Worm (Caenorhabditis elegans) whole organism, L1 larva: ENCODE results near the gene F44E2.9.
A peak's percentile ranks its signal among the peaks of the same experiment; 100 is the strongest.

Source experiments
- C04F5.9 ChIP-seq: sonication (generic microtip); optimal IDR thresholded peaks from 2 replicates; lab custom pipeline; 2016; ENCODE audit warnings: missing genetic modification characterization, missing compliant biosample characterization
- C16A3.4 ChIP-seq: fragments of 150-350 bp; optimal IDR thresholded peaks from 2 replicates; lab custom pipeline; 2014; ENCODE audit warnings: missing biosample characterization, missing genetic modification characterization
- Y116A8C.19 ChIP-seq: sonication (generic microtip); optimal IDR thresholded peaks from 2 replicates; lab custom pipeline; 2016; ENCODE audit warnings: missing compliant biosample characterization, missing genetic modification characterization, borderline replicate concordance
- alr-1 ChIP-seq: fragments of 200-800 bp; sonication (Bioruptor generic); optimal IDR thresholded peaks from 2 replicates; lab custom pipeline; 2018; ENCODE audit warnings: borderline replicate concordance, mild to moderate bottlenecking, missing genetic modification characterization, missing compliant biosample characterization
- aly-2 ChIP-seq: fragments of 150-350 bp; optimal IDR thresholded peaks from 2 replicates; lab custom pipeline; 2014; ENCODE audit warnings: missing biosample characterization, missing genetic modification characterization
- blmp-1 ChIP-seq: fragments of 150-350 bp; optimal IDR thresholded peaks from 2 replicates; lab custom pipeline; 2014; ENCODE audit warnings: missing biosample characterization, missing genetic modification characterization
- ceh-88 ChIP-seq: fragments of 200-800 bp; sonication (Bioruptor generic); IDR thresholded peaks from 2 replicates; pipeline ENCODE4 v1.3.6; 2022; ENCODE audit warnings: missing genetic modification characterization, missing compliant biosample characterization
- ceh-90 ChIP-seq: sonication (generic microtip); optimal IDR thresholded peaks from 2 replicates; lab custom pipeline; 2016; ENCODE audit warnings: missing genetic modification characterization, missing compliant biosample characterization
- efl-3 ChIP-seq: fragments of 200-800 bp; sonication (Bioruptor generic); optimal IDR thresholded peaks from 2 replicates; lab custom pipeline; 2018; ENCODE audit warnings: mild to moderate bottlenecking, missing genetic modification characterization, missing compliant biosample characterization
- egl-27 ChIP-seq, 2 experiments: fragments of 150-350 bp in 1 of 2; sonication (generic microtip); optimal IDR thresholded peaks; 3 replicates each; lab custom pipeline; 2017 to 2018; ENCODE audit warnings: missing biosample characterization in 2 of 2, missing genetic modification characterization in 2 of 2, missing genetic modification reagents in 2 of 2
- elt-2 ChIP-seq: sonication (generic microtip); optimal IDR thresholded peaks from 2 replicates; lab custom pipeline; 2016; ENCODE audit warnings: missing genetic modification characterization, mild to moderate bottlenecking, inconsistent platforms, missing compliant biosample characterization, missing genetic modification reagents
- elt-3 ChIP-seq, 6 experiments: fragments of 150-350 bp in 1 of 6; sonication (generic microtip); optimal IDR thresholded peaks; 2 replicates each; lab custom pipeline; 2017 to 2018; ENCODE audit warnings: missing biosample characterization in 6 of 6, missing genetic modification characterization in 6 of 6, inconsistent platforms in 1 of 6
- ets-5 ChIP-seq: fragments of 200-800 bp; sonication (Bioruptor generic); IDR thresholded peaks from 2 replicates; pipeline ENCODE4 v1.3.6; 2022; ENCODE audit warnings: missing genetic modification characterization, missing compliant biosample characterization
- fkh-10 ChIP-seq: sonication (generic microtip); optimal IDR thresholded peaks from 2 replicates; lab custom pipeline; 2017; ENCODE audit warnings: missing biosample characterization, missing genetic modification reagents, missing genetic modification characterization
- fos-1 ChIP-seq: fragments of 150-350 bp; optimal IDR thresholded peaks from 2 replicates; lab custom pipeline; 2014; ENCODE audit warnings: missing biosample characterization, missing genetic modification characterization
- hlh-4 ChIP-seq: sonication (generic microtip); optimal IDR thresholded peaks from 2 replicates; lab custom pipeline; 2016; ENCODE audit warnings: mild to moderate bottlenecking, missing genetic modification characterization, missing compliant biosample characterization
- hpl-2 ChIP-seq: fragments of 150-350 bp; optimal IDR thresholded peaks from 2 replicates; lab custom pipeline; 2014; ENCODE audit warnings: missing biosample characterization, missing genetic modification reagents, missing genetic modification characterization
- jun-1 ChIP-seq: fragments of 150-350 bp; optimal IDR thresholded peaks from 2 replicates; lab custom pipeline; 2014; ENCODE audit warnings: missing biosample characterization, missing genetic modification reagents, missing genetic modification characterization
- lin-13 ChIP-seq: fragments of 150-350 bp; optimal IDR thresholded peaks from 2 replicates; lab custom pipeline; 2014; ENCODE audit warnings: missing biosample characterization, missing genetic modification reagents, missing genetic modification characterization
- lin-15B ChIP-seq: fragments of 150-350 bp; sonication (generic microtip); optimal IDR thresholded peaks from 3 replicates; lab custom pipeline; 2014; ENCODE audit warnings: missing biosample characterization, missing genetic modification characterization
- lin-35 ChIP-seq, 2 experiments: fragments of 150-350 bp; optimal IDR thresholded peaks; 2 replicates each; lab custom pipeline; 2014; ENCODE audit warnings: missing biosample characterization in 2 of 2, missing genetic modification characterization in 2 of 2, missing genetic modification reagents in 2 of 2
- lin-39 ChIP-seq: fragments of 150-350 bp; optimal IDR thresholded peaks from 2 replicates; lab custom pipeline; 2014; ENCODE audit warnings: missing biosample characterization, missing genetic modification reagents, missing genetic modification characterization
- lir-3 ChIP-seq: sonication (generic microtip); optimal IDR thresholded peaks from 2 replicates; lab custom pipeline; 2016; ENCODE audit warnings: mild to moderate bottlenecking, missing genetic modification characterization, moderate library complexity, missing compliant biosample characterization; ENCODE audit not compliant: poor library complexity
- lsy-2 ChIP-seq, 2 experiments: fragments of 150-350 bp; optimal IDR thresholded peaks; 2 replicates each; lab custom pipeline; 2014; ENCODE audit warnings: missing biosample characterization in 2 of 2, missing genetic modification characterization in 2 of 2
- mab-9 ChIP-seq: fragments of 200-800 bp; sonication (Bioruptor generic); IDR thresholded peaks from 2 replicates; pipeline ENCODE4 v1.3.6; 2022; ENCODE audit warnings: missing genetic modification reagents, missing genetic modification characterization, missing compliant biosample characterization
- mdl-1 ChIP-seq, 2 experiments: fragments of 150-350 bp; optimal IDR thresholded peaks; 2 replicates each; lab custom pipeline; 2014 to 2017; ENCODE audit warnings: missing biosample characterization in 2 of 2, missing genetic modification characterization in 2 of 2, inconsistent platforms in 1 of 2
- mep-1 ChIP-seq: fragments of 150-350 bp; optimal IDR thresholded peaks from 2 replicates; lab custom pipeline; 2014; ENCODE audit warnings: missing biosample characterization, missing genetic modification characterization
- nhr-11 ChIP-seq: fragments of 150-350 bp; optimal IDR thresholded peaks from 2 replicates; lab custom pipeline; 2014; ENCODE audit warnings: missing biosample characterization, missing genetic modification characterization
- nhr-20 ChIP-seq: sonication (generic microtip); optimal IDR thresholded peaks from 2 replicates; lab custom pipeline; 2016; ENCODE audit warnings: mild to moderate bottlenecking, missing genetic modification characterization, missing compliant biosample characterization
- nhr-47 ChIP-seq: sonication (generic microtip); optimal IDR thresholded peaks from 2 replicates; lab custom pipeline; 2016; ENCODE audit warnings: mild to moderate bottlenecking, missing genetic modification characterization, moderate library complexity, missing compliant biosample characterization
- nhr-71 ChIP-seq: sonication (generic microtip); optimal IDR thresholded peaks from 2 replicates; lab custom pipeline; 2016; ENCODE audit warnings: mild to moderate bottlenecking, missing genetic modification characterization, moderate library complexity, missing compliant biosample characterization
- nhr-77 ChIP-seq: fragments of 150-350 bp; optimal IDR thresholded peaks from 2 replicates; lab custom pipeline; 2014; ENCODE audit warnings: missing biosample characterization, missing genetic modification characterization
- pqm-1 ChIP-seq: sonication (generic microtip); optimal IDR thresholded peaks from 3 replicates; lab custom pipeline; 2017; ENCODE audit warnings: missing biosample characterization, missing genetic modification characterization
- skn-1 ChIP-seq: fragments of 150-350 bp; optimal IDR thresholded peaks from 2 replicates; lab custom pipeline; 2014; ENCODE audit warnings: missing biosample characterization, missing genetic modification characterization
- snpc-4 ChIP-seq: fragments of 150-350 bp; optimal IDR thresholded peaks from 2 replicates; lab custom pipeline; 2014; ENCODE audit warnings: missing biosample characterization, missing genetic modification characterization
- snu-23 ChIP-seq: sonication (generic microtip); optimal IDR thresholded peaks from 2 replicates; lab custom pipeline; 2016; ENCODE audit warnings: missing genetic modification characterization, missing compliant biosample characterization
- sox-4 ChIP-seq: sonication (generic microtip); optimal IDR thresholded peaks from 2 replicates; lab custom pipeline; 2016; ENCODE audit warnings: missing genetic modification characterization, missing compliant biosample characterization
- sptf-1 ChIP-seq: fragments of 150-350 bp; optimal IDR thresholded peaks from 2 replicates; lab custom pipeline; 2014; ENCODE audit warnings: missing biosample characterization, missing genetic modification characterization
- swsn-7 ChIP-seq: sonication (generic microtip); optimal IDR thresholded peaks from 2 replicates; lab custom pipeline; 2016; ENCODE audit warnings: missing genetic modification characterization, missing compliant biosample characterization
- tbx-2 ChIP-seq: sonication (generic microtip); optimal IDR thresholded peaks from 2 replicates; lab custom pipeline; 2016; ENCODE audit warnings: missing genetic modification characterization, missing compliant biosample characterization
- tlp-1 ChIP-seq: fragments of 150-350 bp; optimal IDR thresholded peaks from 2 replicates; lab custom pipeline; 2014; ENCODE audit warnings: missing biosample characterization, missing genetic modification characterization
- unc-130 ChIP-seq: fragments of 150-350 bp; optimal IDR thresholded peaks from 2 replicates; lab custom pipeline; 2017; ENCODE audit warnings: missing biosample characterization, missing genetic modification characterization, inconsistent platforms
- unc-30 ChIP-seq: sonication (generic microtip); optimal IDR thresholded peaks from 2 replicates; lab custom pipeline; 2017; ENCODE audit warnings: missing biosample characterization, missing genetic modification characterization
- unc-62 ChIP-seq: fragments of 150-350 bp; optimal IDR thresholded peaks from 2 replicates; lab custom pipeline; 2014; ENCODE audit warnings: missing biosample characterization, missing genetic modification reagents, missing genetic modification characterization
- unc-86 ChIP-seq: sonication (generic microtip); optimal IDR thresholded peaks from 2 replicates; lab custom pipeline; 2016; ENCODE audit warnings: missing genetic modification characterization, missing compliant biosample characterization
- vab-15 ChIP-seq: sonication (generic microtip); optimal IDR thresholded peaks from 2 replicates; lab custom pipeline; 2017; ENCODE audit warnings: missing genotype, mild to moderate bottlenecking, missing genetic modification characterization, missing compliant biosample characterization
- xbp-1 ChIP-seq: sonication (generic microtip); optimal IDR thresholded peaks from 2 replicates; lab custom pipeline; 2016; ENCODE audit warnings: missing genetic modification characterization, missing compliant biosample characterization
- zip-4 ChIP-seq: fragments of 200-800 bp; sonication (Bioruptor generic); optimal IDR thresholded peaks from 2 replicates; lab custom pipeline; 2018; ENCODE audit warnings: mild to moderate bottlenecking, missing genetic modification characterization, moderate library complexity, missing compliant biosample characterization

Gene F44E2.9

DNA sequence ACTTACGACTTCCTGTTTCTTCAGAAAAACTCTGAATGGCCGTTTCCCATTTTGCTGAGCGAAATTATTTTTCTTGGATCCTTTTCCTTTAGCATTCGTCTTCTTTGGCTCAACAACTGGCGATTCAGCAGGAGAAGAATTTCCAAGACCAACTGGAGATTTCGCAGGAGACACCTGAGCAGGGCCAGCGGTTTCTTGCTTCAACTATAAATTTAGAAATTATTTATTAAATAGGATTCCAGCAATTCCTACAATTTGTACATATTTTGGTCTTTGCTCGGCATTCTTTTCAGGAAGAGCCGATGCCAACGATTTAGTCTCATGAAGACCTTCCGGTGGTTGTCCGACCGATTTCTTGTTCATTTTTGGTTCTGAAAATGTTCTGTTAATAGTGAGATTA, 825 bp downstream of the F44E2.9 start, which contains the start of gene F44E2.8:
Gene F44E2.8 (minus strand): TSS at position 371 of the 400 bp plus-strand sequence.
- TF ChIP-seq egl-27 (tag; optimal IDR thresholded peaks at IDR 0.05; lab: Kevin White, UChicago) (no peak), lin-13 (GFP tag; lab: Kevin White, UChicago) (no peak), efl-3 (GFP tag; lab: Kevin White, UChicago) (no peak), mdl-1 (tag; optimal IDR thresholded peaks at IDR 0.05; lab: Kevin White, UChicago) (no peak), lin-39 (tag; lab: Kevin White, UChicago) (no peak), lsy-2 (tag; optimal IDR thresholded peaks at IDR 0.05; lab: Kevin White, UChicago) (no peak)

DNA sequence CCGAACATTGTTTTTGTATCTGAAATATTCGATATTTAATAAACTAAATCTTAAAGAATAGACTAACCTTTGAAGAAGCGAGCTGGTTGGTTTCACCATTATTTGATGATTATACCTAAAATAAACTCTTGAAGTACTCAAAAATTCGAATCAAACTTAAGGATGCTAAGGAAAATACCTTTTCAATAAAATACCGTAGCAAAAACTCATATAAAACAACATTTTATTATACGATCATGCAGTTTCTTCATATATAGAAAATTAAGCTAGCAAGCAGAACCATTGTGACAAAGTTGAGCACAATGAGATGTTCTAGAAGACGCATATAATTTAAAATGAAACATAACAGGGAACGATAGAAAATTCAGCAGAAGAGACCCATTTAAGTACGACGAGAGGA, 2.0 kb downstream of the F44E2.9 start, which contains the start of gene F44E2.7:
Gene F44E2.7 (minus strand): TSS at position 101 of the 400 bp plus-strand sequence.
- TF ChIP-seq C04F5.9 (no peak), unc-30 (tag; lab: Kevin White, UChicago) (no peak), zip-4 (GFP tag; lab: Kevin White, UChicago) (no peak), nhr-71 (no peak), aly-2 (tag; lab: Kevin White, UChicago) (no peak), fkh-10 (GFP tag; lab: Kevin White, UChicago) (no peak), unc-130 (no peak), snpc-4 (tag; lab: Kevin White, UChicago) (no peak), xbp-1 (tag; lab: Kevin White, UChicago) (no peak), efl-3 (GFP tag; lab: Kevin White, UChicago) (no peak), lin-15B (tag; lab: Kevin White, UChicago) (no peak), hpl-2 (GFP tag; lab: Kevin White, UChicago) (no peak), blmp-1 (tag; lab: Kevin White, UChicago) (no peak), sox-4 (tag; lab: Kevin White, UChicago) (no peak), hlh-4 (tag; lab: Kevin White, UChicago) (no peak), unc-62 (GFP tag; lab: Kevin White, UChicago) (no peak), mab-9 (GFP tag; lab: Robert Waterston, UW) (no peak), jun-1 (no peak), skn-1 (tag; lab: Kevin White, UChicago) (no peak)

DNA sequence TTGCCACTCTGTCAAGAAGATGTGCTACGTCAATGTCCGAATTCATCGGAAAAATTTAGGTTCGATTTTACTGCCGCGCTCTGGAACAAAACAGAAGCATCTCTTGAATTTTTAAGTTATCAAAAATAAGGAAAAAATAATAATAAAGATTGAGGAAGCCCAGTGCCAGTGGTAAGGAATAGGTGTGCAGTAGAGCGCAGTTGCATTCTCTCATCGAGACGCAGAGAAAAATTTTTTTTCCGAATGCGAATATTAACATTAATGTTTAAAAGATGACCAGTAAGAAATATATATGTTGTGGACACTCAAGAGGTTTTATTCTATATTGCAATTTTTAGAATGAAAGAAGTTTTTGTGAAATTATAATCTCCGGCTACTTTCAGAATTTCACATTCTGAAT, 2.6 kb downstream of the F44E2.9 start:
- no peak for TF ChIP-seq Y116A8C.19 (tag; lab: Kevin White, UChicago)
- TF ChIP-seq fos-1 (tag; lab: Kevin White, UChicago): no peak
- TF ChIP-seq nhr-11 (tag; lab: Kevin White, UChicago): no peak
- no peak for TF ChIP-seq ceh-88 (GFP tag; lab: Robert Waterston, UW)
- no peak for TF ChIP-seq aly-2 (tag; lab: Kevin White, UChicago)
- peak; percentile 28 for TF ChIP-seq tbx-2 (tag; lab: Kevin White, UChicago)
- TF ChIP-seq C16A3.4 (tag; lab: Kevin White, UChicago): peak; percentile 66
- peak; percentile 68 for TF ChIP-seq blmp-1 (tag; lab: Kevin White, UChicago)
- TF ChIP-seq zip-4 (GFP tag; lab: Kevin White, UChicago): no peak
- peak; percentile 52 for TF ChIP-seq swsn-7 (tag; lab: Kevin White, UChicago)
- no peak for TF ChIP-seq mab-9 (GFP tag; lab: Robert Waterston, UW)
- peak; percentile 26 for TF ChIP-seq C04F5.9
- TF ChIP-seq unc-86 (tag; lab: Kevin White, UChicago): peak; percentile 4
- peak; percentile 37 for TF ChIP-seq nhr-20
- peak; percentile 66 to 79 for TF ChIP-seq lin-35 (GFP tag; optimal IDR thresholded peaks at IDR 0.05; lab: Kevin White, UChicago)
- no peak for TF ChIP-seq fkh-10 (GFP tag; lab: Kevin White, UChicago)
- TF ChIP-seq unc-30 (tag; lab: Kevin White, UChicago): no peak
- TF ChIP-seq ets-5 (GFP tag; lab: Robert Waterston, UW): no peak
- TF ChIP-seq sptf-1 (tag; lab: Kevin White, UChicago): no peak
- no peak for TF ChIP-seq pqm-1 (tag; lab: Kevin White, UChicago)
- peak; percentile 48 for TF ChIP-seq skn-1 (tag; lab: Kevin White, UChicago)
- peak; percentile 62 for TF ChIP-seq snu-23
- TF ChIP-seq mep-1 (tag; lab: Kevin White, UChicago): peak; percentile 64
- peak; percentile 69 for TF ChIP-seq unc-130
- TF ChIP-seq nhr-47 (tag; lab: Kevin White, UChicago): peak; percentile 63
- peak; percentile 0 for TF ChIP-seq vab-15 (tag; lab: Kevin White, UChicago)
- no peak for TF ChIP-seq alr-1 (tag; lab: Kevin White, UChicago)
- peak in 1 of 6 experiments; percentile 45 for TF ChIP-seq elt-3 (tag; optimal IDR thresholded peaks at IDR 0.05; lab: Kevin White, UChicago)
- no peak for TF ChIP-seq elt-2 (tag; lab: Kevin White, UChicago)
- TF ChIP-seq nhr-77: no peak
- no peak for TF ChIP-seq egl-27 (tag; optimal IDR thresholded peaks at IDR 0.05; lab: Kevin White, UChicago)
- no peak for TF ChIP-seq efl-3 (GFP tag; lab: Kevin White, UChicago)
- no peak for TF ChIP-seq ceh-90 (tag; lab: Kevin White, UChicago)
- TF ChIP-seq lir-3 (tag; lab: Kevin White, UChicago): peak; percentile 44
- TF ChIP-seq tlp-1: no peak
- peak; percentile 66 to 74 for TF ChIP-seq lsy-2 (tag; optimal IDR thresholded peaks at IDR 0.05; lab: Kevin White, UChicago)
